Fruit fly (Drosophila melanogaster): Measurements from ENCODE around the gene IFT46.
A peak's percentile ranks its signal among the peaks of the same experiment; 100 is the strongest.

The IFT46 gene

dm6 chr2L:18566235-18567158 lies 49.4 kb downstream of the IFT46 start (continued):
- TF ChIP-seq zen (tag; optimal IDR thresholded peaks at IDR 0.05) (no peak), Dref (GFP tag; IDR thresholded peaks at IDR 0.05) (no peak), Max (GFP tag; optimal IDR thresholded peaks at IDR 0.05) (peak; percentile 46), Kr (GFP tag; optimal IDR thresholded peaks at IDR 0.05) (no peak), ken (GFP tag; IDR thresholded peaks at IDR 0.05) (no peak; the same call in 2 of the 3 replicates), CrebB (tag; optimal IDR thresholded peaks at IDR 0.05) (no peak), HLH54F (GFP tag; optimal IDR thresholded peaks at IDR 0.05) (no peak), dati (GFP tag; IDR thresholded peaks at IDR 0.05) (no peak), CG15011 (GFP tag; optimal IDR thresholded peaks at IDR 0.05) (peak; percentile 31), CG31365 (tag; optimal IDR thresholded peaks at IDR 0.05) (no peak), Xbp1 (GFP tag; optimal IDR thresholded peaks at IDR 0.05) (peak; percentile 0), zfh2 (GFP tag; optimal IDR thresholded peaks at IDR 0.05) (no peak), CG12659 (GFP tag; optimal IDR thresholded peaks at IDR 0.05) (no peak), CG12391 (tag; optimal IDR thresholded peaks at IDR 0.05) (peak; percentile 51), CG34376 (GFP tag; optimal IDR thresholded peaks at IDR 0.05) (peak; percentile 70), B-H1 (GFP tag; IDR thresholded peaks at IDR 0.05) (no peak), CG10431 (GFP tag; optimal IDR thresholded peaks at IDR 0.05) (no peak), CG7786 (GFP tag; optimal IDR thresholded peaks at IDR 0.05) (no peak), CG10321 (GFP tag; IDR thresholded peaks at IDR 0.05) (no peak), NfI (GFP tag; optimal IDR thresholded peaks at IDR 0.05) (no peak), dimm (GFP tag; IDR thresholded peaks at IDR 0.05) (no peak), CG2678 (tag; optimal IDR thresholded peaks at IDR 0.05) (peak; percentile 48), exex (tag; optimal IDR thresholded peaks at IDR 0.05) (peak; percentile 64), Hr78 (GFP tag; optimal IDR thresholded peaks at IDR 0.05) (peak in 1 of 2 experiments; percentile 56), CG34422 (GFP tag; IDR thresholded peaks at IDR 0.05) (0 out of 3 replicates have a peak, but pooled peaks have one; percentile 15), CG7987 (GFP tag; optimal IDR thresholded peaks at IDR 0.05) (peak; percentile 44), Sry-δ (GFP tag; optimal IDR thresholded peaks at IDR 0.05) (no peak), CG1602 (GFP tag; optimal IDR thresholded peaks at IDR 0.05) (no peak), Ets97D (GFP tag; optimal IDR thresholded peaks at IDR 0.05) (no peak), Med (GFP tag) (peak; percentile 45), Hey (tag; optimal IDR thresholded peaks at IDR 0.05) (peak; percentile 8), H2.0 (GFP tag; IDR thresholded peaks at IDR 0.05) (no peak), bigmax (GFP tag; optimal IDR thresholded peaks at IDR 0.05) (no peak), CG12942 (GFP tag; optimal IDR thresholded peaks at IDR 0.05) (no peak), CG10979 (tag; optimal IDR thresholded peaks at IDR 0.05) (peak; percentile 34), CG4730 (GFP tag; IDR thresholded peaks at IDR 0.05) (no peak), CG2120 (GFP tag; optimal IDR thresholded peaks at IDR 0.05) (peak; percentile 59), chif (GFP tag; optimal IDR thresholded peaks at IDR 0.05) (peak in 1 of 2 experiments; percentile 13), CG11695 (GFP tag; IDR thresholded peaks at IDR 0.05) (no peak), CG10565 (GFP tag; optimal IDR thresholded peaks at IDR 0.05) (no peak), pan (optimal IDR thresholded peaks at IDR 0.05) (no peak), pan (GFP tag; optimal IDR thresholded peaks at IDR 0.05 in 1 of 2, IDR thresholded peaks at IDR 0.05 in 1 of 2) (no peak), CG6683 (GFP tag; optimal IDR thresholded peaks at IDR 0.05) (no peak), Poxn (GFP tag; IDR thresholded peaks at IDR 0.05) (no peak), CG15601 (tag; optimal IDR thresholded peaks at IDR 0.05) (peak; percentile 48), Doc3 (GFP tag; IDR thresholded peaks at IDR 0.05; ENCODE audit: partially characterized antibody) (no peak), ranshi (GFP tag; IDR thresholded peaks at IDR 0.05) (no peak), HHEX (GFP tag; optimal IDR thresholded peaks at IDR 0.05) (no peak), Xrp1 (GFP tag; IDR thresholded peaks at IDR 0.05) (peak; percentile 60; the same call in 1 of the 2 replicates)
